Worm (Caenorhabditis elegans): ENCODE data around the gene ZK945.6.

- TF ChIP-seq ets-7 (tag; optimal IDR thresholded peaks at IDR 0.05) (no peak), pes-1 (GFP tag; IDR thresholded peaks at IDR 0.05) (no peak), ama-1 (optimal IDR thresholded peaks at IDR 0.05) (no peak), hmbx-1 (tag; optimal IDR thresholded peaks at IDR 0.05) (no peak), tbx-11 (GFP tag; IDR thresholded peaks at IDR 0.05) (no peak), hnd-1 (tag; optimal IDR thresholded peaks at IDR 0.05) (no peak), tra-4 (tag; optimal IDR thresholded peaks at IDR 0.05) (no peak), F13C5.2 (tag; optimal IDR thresholded peaks at IDR 0.05) (no peak), ceh-13 (GFP tag; optimal IDR thresholded peaks at IDR 0.05) (no peak)
These were observed 7.7 kb downstream of the ZK945.6 start for ce11 chrII:10099072-10099471.

Measured in whole organism, early embryonic.